Fruit fly (Drosophila melanogaster): ENCODE measurements around the gene CG5984.

dm6 chr3R:27223012-27223411, 24.8 kb downstream of the CG5984 start:
- TF ChIP-seq CG2875 (GFP tag; optimal IDR thresholded peaks at IDR 0.05) (no peak), CG3838 (GFP tag; optimal IDR thresholded peaks at IDR 0.05) (no peak), cg (GFP tag; optimal IDR thresholded peaks at IDR 0.05) (no peak), CG12071 (GFP tag; optimal IDR thresholded peaks at IDR 0.05) (no peak), CG2712 (tag; optimal IDR thresholded peaks at IDR 0.05) (no peak), Bdp1 (GFP tag; optimal IDR thresholded peaks at IDR 0.05) (no peak), CG8478 (optimal IDR thresholded peaks at IDR 0.05) (no peak), lbe (GFP tag; optimal IDR thresholded peaks at IDR 0.05) (no peak), dan (GFP tag; IDR thresholded peaks at IDR 0.05) (no peak)
